Worm (Caenorhabditis elegans) whole organism, L2 larva: ENCODE results near the gene F40F8.4.

Source experiments
- R02D3.7 ChIP-seq: fragments of 150-350 bp; optimal IDR thresholded peaks from 2 replicates; lab custom pipeline; 2014; ENCODE audit warnings: missing biosample characterization, missing genetic modification characterization
- elt-3 ChIP-seq: sonication (generic microtip); optimal IDR thresholded peaks from 2 replicates; lab custom pipeline; 2017; ENCODE audit warnings: missing biosample characterization, missing genetic modification characterization
- nhr-11 ChIP-seq: fragments of 150-350 bp; optimal IDR thresholded peaks from 2 replicates; lab custom pipeline; 2014; ENCODE audit warnings: missing biosample characterization, missing genetic modification characterization

ce11 chrII:11134828-11135227, 5.2 kb downstream of the F40F8.4 start, which contains the start of gene F40F8.5:
- TF ChIP-seq R02D3.7 (tag; lab: Kevin White, UChicago): no peak
- TF ChIP-seq nhr-11 (tag; lab: Kevin White, UChicago): no peak
- TF ChIP-seq elt-3 (tag; lab: Kevin White, UChicago): no peak
